Fruit fly (Drosophila melanogaster) whole organism, embryonic: ENCODE results near the gene CG32719.
A peak's percentile ranks its signal among the peaks of the same experiment; 100 is the strongest.

Experiments used
- CG1024 ChIP-seq: fragments of 200-800 bp; sonication (Bioruptor generic); IDR thresholded peaks from 2 replicates; pipeline ENCODE4 v1.3.6; 2022; ENCODE audit warnings: missing biosample characterization, missing genetic modification characterization
- CG10267 ChIP-seq: fragments of 200-800 bp; sonication (Bioruptor generic); optimal IDR thresholded peaks from 2 replicates; lab custom pipeline; 2018; ENCODE audit warnings: missing biosample characterization, mild to moderate bottlenecking, missing genetic modification characterization, moderate library complexity
- CG11723 ChIP-seq: fragments of 200-800 bp; sonication (Bioruptor generic); optimal IDR thresholded peaks from 2 replicates; lab custom pipeline; 2017; ENCODE audit warnings: missing biosample characterization, mild to moderate bottlenecking, missing genetic modification characterization
- CG14014 ChIP-seq: fragments of 200-800 bp; sonication (Bioruptor generic); IDR thresholded peaks from 2 replicates; pipeline ENCODE4 v1.3.6; 2022; ENCODE audit warnings: missing biosample characterization, missing genetic modification characterization
- CG16863 ChIP-seq: fragments of 200-800 bp; sonication (Bioruptor generic); optimal IDR thresholded peaks from 3 replicates; lab custom pipeline; 2016; ENCODE audit warnings: missing biosample characterization, missing genetic modification characterization
- CG18619 ChIP-seq: fragments of 200-800 bp; sonication (Bioruptor generic); optimal IDR thresholded peaks from 3 replicates; lab custom pipeline; 2017; ENCODE audit warnings: missing biosample characterization, mild to moderate bottlenecking, missing genetic modification characterization
- CG2712 ChIP-seq: fragments of 200-800 bp; optimal IDR thresholded peaks from 3 replicates; lab custom pipeline; 2019; ENCODE audit warnings: missing biosample characterization, mild to moderate bottlenecking, missing genetic modification characterization, moderate library complexity
- CG31441 ChIP-seq: fragments of 200-800 bp; sonication (Bioruptor generic); IDR thresholded peaks from 2 replicates; pipeline ENCODE4 v1.3.6; 2022; ENCODE audit warnings: missing biosample characterization, missing genetic modification characterization
- CG4282 ChIP-seq: fragments of 200-800 bp; sonication (Bioruptor generic); optimal IDR thresholded peaks from 2 replicates; lab custom pipeline; 2016; ENCODE audit warnings: missing biosample characterization, missing genetic modification characterization
- CG6272 ChIP-seq: fragments of 200-800 bp; sonication (Bioruptor generic); IDR thresholded peaks from 2 replicates; pipeline ENCODE4 v1.3.6; 2022; ENCODE audit warnings: missing biosample characterization, missing genetic modification characterization
- CG8359 ChIP-seq: fragments of 200-800 bp; sonication (Bioruptor generic); optimal IDR thresholded peaks from 2 replicates; lab custom pipeline; 2017; ENCODE audit warnings: missing biosample characterization, mild to moderate bottlenecking, missing genetic modification characterization, borderline replicate concordance
- CTCF ChIP-seq: fragments of 200-800 bp; sonication (Bioruptor generic); optimal IDR thresholded peaks from 2 replicates; lab custom pipeline; 2017; ENCODE audit warnings: missing biosample characterization, mild to moderate bottlenecking, missing genetic modification characterization, moderate library complexity
- D19B ChIP-seq: fragments of 200-800 bp; sonication (Bioruptor generic); optimal IDR thresholded peaks from 2 replicates; lab custom pipeline; 2017; ENCODE audit warnings: missing biosample characterization, mild to moderate bottlenecking, missing genetic modification characterization
- ERR ChIP-seq: fragments of 200-800 bp; sonication (Bioruptor generic); optimal IDR thresholded peaks from 2 replicates; lab custom pipeline; 2016; ENCODE audit warnings: missing biosample characterization, missing genetic modification characterization
- Ets65A ChIP-seq: fragments of 200-800 bp; sonication (Bioruptor generic); peaks from one replicate; lab custom pipeline; 2016; ENCODE audit warnings: missing biosample characterization, missing genetic modification characterization
- Fer3 ChIP-seq: fragments of 200-800 bp; sonication (Bioruptor generic); optimal IDR thresholded peaks from 2 replicates; lab custom pipeline; 2018; ENCODE audit warnings: missing biosample characterization, mild to moderate bottlenecking, missing genetic modification characterization, moderate library complexity
- H15 ChIP-seq: fragments of 200-800 bp; sonication (Bioruptor generic); IDR thresholded peaks from 3 replicates; pipeline ENCODE4 v1.3.6; 2022; ENCODE audit warnings: missing biosample characterization, missing genetic modification characterization
- HLHmδ ChIP-seq: fragments of 200-800 bp; sonication (Bioruptor generic); optimal IDR thresholded peaks from 2 replicates; lab custom pipeline; 2018; ENCODE audit warnings: missing biosample characterization, mild to moderate bottlenecking, missing genetic modification characterization, moderate library complexity
- Opbp ChIP-seq: fragments of 200-800 bp; sonication (Bioruptor generic); IDR thresholded peaks from 3 replicates; pipeline ENCODE4 v1.3.6; 2022; ENCODE audit warnings: missing biosample characterization, missing genetic modification characterization; ENCODE audit not compliant: partially characterized antibody
- Sin3A ChIP-seq: fragments of >200 bp; optimal IDR thresholded peaks from 2 replicates; lab custom pipeline; 2018
- Stat92E ChIP-seq, 3 experiments: fragments of >200 bp in 2 of 3; fragments of 200-800 bp in 1 of 3; sonication (Bioruptor generic) in 1 of 3; optimal IDR thresholded peaks; 2 replicates each; lab custom pipeline; 2017 to 2019; ENCODE audit warnings: missing biosample characterization in 3 of 3, missing genetic modification characterization in 3 of 3, mild to moderate bottlenecking in 1 of 3, moderate library complexity in 1 of 3
- az2 ChIP-seq: fragments of 200-800 bp; sonication (Bioruptor generic); optimal IDR thresholded peaks from 3 replicates; lab custom pipeline; 2016; ENCODE audit warnings: missing biosample characterization, missing genetic modification characterization
- bab2 ChIP-seq: fragments of 200-800 bp; sonication (Bioruptor generic); optimal IDR thresholded peaks from 2 replicates; lab custom pipeline; 2016; ENCODE audit warnings: missing biosample characterization, missing genetic modification characterization
- bsh ChIP-seq, 2 experiments: fragments of 200-800 bp; sonication (Bioruptor generic); optimal IDR thresholded peaks; 2 replicates each; lab custom pipeline; 2017 to 2018; ENCODE audit warnings: mild to moderate bottlenecking in 2 of 2, missing biosample characterization in 2 of 2, missing genetic modification characterization in 2 of 2, moderate library complexity in 1 of 2
- cad ChIP-seq: fragments of >200 bp; optimal IDR thresholded peaks from 2 replicates; lab custom pipeline; 2017; ENCODE audit warnings: missing biosample characterization, missing genetic modification characterization
- chm ChIP-seq: fragments of 200-800 bp; sonication (Bioruptor generic); IDR thresholded peaks from 2 replicates; pipeline ENCODE4 v1.3.6; 2022; ENCODE audit warnings: missing biosample characterization, missing genetic modification characterization
- dan ChIP-seq: fragments of 200-800 bp; sonication (Bioruptor generic); IDR thresholded peaks from 2 replicates; pipeline ENCODE4 v1.3.6; 2022; ENCODE audit warnings: missing biosample characterization, missing genetic modification characterization
- dati ChIP-seq: fragments of 200-800 bp; sonication (Bioruptor generic); IDR thresholded peaks from 2 replicates; pipeline ENCODE4 v1.3.6; 2022; ENCODE audit warnings: missing biosample characterization, missing genetic modification characterization
- dmrt11E ChIP-seq: fragments of 200-800 bp; sonication (Bioruptor generic); optimal IDR thresholded peaks from 3 replicates; lab custom pipeline; 2018; ENCODE audit warnings: missing biosample characterization, mild to moderate bottlenecking, missing genetic modification characterization, moderate library complexity
- gem ChIP-seq: fragments of 200-800 bp; sonication (Bioruptor generic); optimal IDR thresholded peaks from 2 replicates; lab custom pipeline; 2019; ENCODE audit warnings: missing biosample characterization, mild to moderate bottlenecking, missing genetic modification characterization, moderate library complexity
- grn ChIP-seq: fragments of 200-800 bp; sonication (Bioruptor generic); optimal IDR thresholded peaks from 3 replicates; lab custom pipeline; 2017; ENCODE audit warnings: missing biosample characterization, missing genetic modification characterization
- ham ChIP-seq: fragments of 200-800 bp; sonication (Bioruptor generic); IDR thresholded peaks from 2 replicates; pipeline ENCODE4 v1.3.6; 2022; ENCODE audit warnings: missing biosample characterization, missing genetic modification characterization
- hth ChIP-seq: fragments of >200 bp; optimal IDR thresholded peaks from 2 replicates; lab custom pipeline; 2017; ENCODE audit warnings: inconsistent platforms
- lov ChIP-seq, 2 experiments: fragments of 200-800 bp in 1 of 2; fragments of >200 bp in 1 of 2; sonication (Bioruptor generic) in 1 of 2; IDR thresholded peaks in 1 of 2; optimal IDR thresholded peaks in 1 of 2; 2 replicates in 1 of 2; 3 replicates in 1 of 2; pipeline versions ENCODE4 v1.3.6 to Lab custom; 2017 to 2022; ENCODE audit warnings: missing biosample characterization in 1 of 2, missing genetic modification characterization in 1 of 2
- onecut ChIP-seq: fragments of 200-800 bp; sonication (Bioruptor generic); IDR thresholded peaks from 2 replicates; pipeline ENCODE4 v1.3.6; 2022; ENCODE audit warnings: missing biosample characterization, missing genetic modification characterization
- row ChIP-seq: fragments of 200-800 bp; sonication (Bioruptor generic); IDR thresholded peaks from 3 replicates; pipeline ENCODE4 v1.3.6; 2022; ENCODE audit warnings: missing biosample characterization, missing genetic modification characterization
- schlank ChIP-seq: fragments of 200-800 bp; sonication (Bioruptor generic); optimal IDR thresholded peaks from 2 replicates; lab custom pipeline; 2018; ENCODE audit warnings: missing biosample characterization, mild to moderate bottlenecking, missing genetic modification characterization
- sd ChIP-seq: fragments of 200-800 bp; sonication (Bioruptor generic); optimal IDR thresholded peaks from 3 replicates; lab custom pipeline; 2018; ENCODE audit warnings: missing biosample characterization, mild to moderate bottlenecking, missing genetic modification characterization, moderate library complexity
- sens ChIP-seq: fragments of 200-800 bp; sonication (Bioruptor generic); peaks from one replicate; lab custom pipeline; 2016; ENCODE audit warnings: missing biosample characterization, missing genetic modification characterization
- slou ChIP-seq: fragments of 200-800 bp; sonication (Bioruptor generic); optimal IDR thresholded peaks from 3 replicates; lab custom pipeline; 2016; ENCODE audit warnings: missing biosample characterization, missing genetic modification characterization
- sob ChIP-seq: fragments of 200-800 bp; sonication (Bioruptor generic); IDR thresholded peaks from 2 replicates; pipeline ENCODE4 v1.3.6; 2022; ENCODE audit warnings: missing biosample characterization, missing genetic modification characterization
- tio ChIP-seq: fragments of 200-800 bp; sonication (Bioruptor generic); optimal IDR thresholded peaks from 2 replicates; lab custom pipeline; 2017; ENCODE audit warnings: missing biosample characterization, missing genetic modification characterization, inconsistent platforms
- tll ChIP-seq, 2 experiments: fragments of 200-800 bp in 1 of 2; fragments of >200 bp in 1 of 2; sonication (Bioruptor generic) in 1 of 2; optimal IDR thresholded peaks; 2 replicates each; lab custom pipeline; 2017 to 2019; ENCODE audit warnings: missing biosample characterization in 2 of 2, missing genetic modification characterization in 2 of 2, mild to moderate bottlenecking in 1 of 2, moderate library complexity in 1 of 2
- trh ChIP-seq: fragments of 200-800 bp; sonication (Bioruptor generic); optimal IDR thresholded peaks from 2 replicates; lab custom pipeline; 2016; ENCODE audit warnings: missing biosample characterization, missing genetic modification characterization
- twi ChIP-seq: fragments of 200-800 bp; optimal IDR thresholded peaks from 2 replicates; lab custom pipeline; 2019; ENCODE audit warnings: missing biosample characterization, mild to moderate bottlenecking, missing genetic modification characterization, moderate library complexity

The CG32719 gene

dm6 chrX:7547892-7548291, at the start of gene CG32719:
Gene CG32719, minus strand, starts transcription at chrX:7547992.
- TF ChIP-seq CG11723 (GFP tag; lab: Kevin White, UChicago), result no peak
- TF ChIP-seq ham, result no peak
- TF ChIP-seq slou (GFP tag; lab: Kevin White, UChicago), result no peak
- TF ChIP-seq CG4282, result no peak
- TF ChIP-seq grn, result no peak
- TF ChIP-seq Ets65A, result peak; percentile 30
- TF ChIP-seq CG16863 (GFP tag; lab: Kevin White, UChicago), result no peak
- TF ChIP-seq sens (GFP tag; lab: Kevin White, UChicago), result peak; percentile 45

- TF ChIP-seq CG1024 (no peak), CTCF (GFP tag; lab: Kevin White, UChicago) (peak; percentile 84)
Measured at dm6 chrX:7593051-7593450, 45.3 kb upstream of the CG32719 start.

- TF ChIP-seq CG14014 (GFP tag; lab: Robert Waterston, UW) (no peak), chm (GFP tag; lab: Robert Waterston, UW) (no peak), trh (GFP tag; lab: Kevin White, UChicago) (no peak)
Measured at dm6 chrX:7586031-7586430, 38.2 kb upstream of the CG32719 start, which contains the start of gene CG12689. Gene CG12689, minus strand, starts transcription at chrX:7586131.

- TF ChIP-seq CG18619 (GFP tag; lab: Kevin White, UChicago), result no peak
- no peak for TF ChIP-seq CG8359
- TF ChIP-seq tio (GFP tag; lab: Kevin White, UChicago), result no peak
- peak; percentile 64 for TF ChIP-seq D19B
- no peak for TF ChIP-seq Stat92E (GFP tag; optimal IDR thresholded peaks at IDR 0.05; lab: Kevin White, UChicago)
- no peak for TF ChIP-seq sob (GFP tag; lab: Robert Waterston, UW)
- no peak for TF ChIP-seq lov (optimal IDR thresholded peaks at IDR 0.05; lab: Kevin White, UChicago)
- no peak for TF ChIP-seq lov (GFP tag; IDR thresholded peaks at IDR 0.05; lab: Robert Waterston, UW)
- TF ChIP-seq row (GFP tag; lab: Robert Waterston, UW), result peak; percentile 39; the same call in 1 of the 3 replicates
- peak; percentile 85 for TF ChIP-seq CTCF (GFP tag; lab: Kevin White, UChicago)
- TF ChIP-seq bab2 (GFP tag; lab: Kevin White, UChicago), result no peak
- TF ChIP-seq CG6272, result no peak
- no peak for TF ChIP-seq CG31441 (GFP tag; lab: Robert Waterston, UW)
- TF ChIP-seq dati (GFP tag; lab: Robert Waterston, UW), result no peak
- no peak for TF ChIP-seq tll (GFP tag; optimal IDR thresholded peaks at IDR 0.05; lab: Kevin White, UChicago)
- no peak for TF ChIP-seq cad (GFP tag; lab: Kevin White, UChicago)
- TF ChIP-seq twi (tag; lab: Kevin White, UChicago), result no peak
- TF ChIP-seq Opbp, result no peak
- peak; percentile 81 for TF ChIP-seq Ets65A
- no peak for TF ChIP-seq Fer3 (tag; lab: Kevin White, UChicago)
- no peak for TF ChIP-seq sd (tag; lab: Kevin White, UChicago)
- no peak for TF ChIP-seq CG10267 (tag; lab: Kevin White, UChicago)
- TF ChIP-seq hth (lab: Kevin White, UChicago), result no peak
- no peak for TF ChIP-seq dan (GFP tag; lab: Robert Waterston, UW)
- TF ChIP-seq gem (tag; lab: Kevin White, UChicago), result peak; percentile 27
- peak; percentile 3 for TF ChIP-seq sens (GFP tag; lab: Kevin White, UChicago)
- no peak for TF ChIP-seq H15 (GFP tag; lab: Robert Waterston, UW)
- no peak for TF ChIP-seq onecut (GFP tag; lab: Robert Waterston, UW)
- no peak for TF ChIP-seq Sin3A (lab: Kevin White, UChicago)
- TF ChIP-seq ERR, result peak; percentile 62
- peak; percentile 6 for TF ChIP-seq dmrt11E
- TF ChIP-seq schlank (tag; lab: Kevin White, UChicago), result no peak
- TF ChIP-seq CG2712, result no peak
- TF ChIP-seq bsh (GFP tag; optimal IDR thresholded peaks at IDR 0.05; lab: Kevin White, UChicago), result peak in 1 of 2 experiments; percentile 5
- peak; percentile 10 for TF ChIP-seq az2
- TF ChIP-seq HLHmδ (GFP tag; lab: Kevin White, UChicago), result no peak
Measured at dm6 chrX:7581165-7581786, 33.5 kb upstream of the CG32719 start.
